Fruit fly (Drosophila melanogaster) whole organism, embryonic: ENCODE data around the gene Ns1.

Source experiments
- ATbp ChIP-seq: fragments of 200-800 bp; sonication (Bioruptor generic); optimal IDR thresholded peaks from 2 replicates; lab custom pipeline; 2017; ENCODE audit warnings: missing biosample characterization, mild to moderate bottlenecking, missing genetic modification characterization, missing genetic modification reagents
- Abd-B ChIP-seq: fragments of 200-800 bp; sonication (Bioruptor generic); optimal IDR thresholded peaks from 2 replicates; lab custom pipeline; 2018; ENCODE audit warnings: missing biosample characterization, mild to moderate bottlenecking, missing genetic modification characterization, moderate library complexity
- CG12391 ChIP-seq: fragments of 200-800 bp; sonication (Bioruptor generic); optimal IDR thresholded peaks from 3 replicates; lab custom pipeline; 2018; ENCODE audit warnings: missing biosample characterization, mild to moderate bottlenecking, missing genetic modification characterization, moderate library complexity
- CG13287 ChIP-seq: fragments of 200-800 bp; sonication (Bioruptor generic); IDR thresholded peaks from 2 replicates; pipeline ENCODE4 v1.3.6; 2022; ENCODE audit warnings: missing biosample characterization, missing genetic modification characterization; ENCODE audit not compliant: partially characterized antibody
- CG13775 ChIP-seq: fragments of 200-800 bp; sonication (Bioruptor generic); optimal IDR thresholded peaks from 3 replicates; lab custom pipeline; 2017; ENCODE audit warnings: missing biosample characterization, mild to moderate bottlenecking, missing genetic modification characterization
- CG1832 ChIP-seq: fragments of 200-800 bp; sonication (Bioruptor generic); optimal IDR thresholded peaks from 2 replicates; lab custom pipeline; 2017; ENCODE audit warnings: missing biosample characterization, mild to moderate bottlenecking, missing genetic modification characterization, inconsistent platforms
- CG18764 ChIP-seq: fragments of 200-800 bp; sonication (Bioruptor generic); optimal IDR thresholded peaks from 3 replicates; lab custom pipeline; 2016; ENCODE audit warnings: missing biosample characterization, missing genetic modification characterization
- CG2199 ChIP-seq: fragments of 200-800 bp; sonication (Bioruptor generic); IDR thresholded peaks from 3 replicates; pipeline ENCODE4 v1.3.6; 2022; ENCODE audit warnings: missing biosample characterization, missing genetic modification characterization
- CG34422 ChIP-seq: fragments of 200-800 bp; sonication (Bioruptor generic); IDR thresholded peaks from 3 replicates; pipeline ENCODE4 v1.3.6; 2022; ENCODE audit warnings: missing biosample characterization, missing genetic modification characterization
- CG3726 ChIP-seq: fragments of 200-800 bp; sonication (Bioruptor generic); IDR thresholded peaks from 3 replicates; pipeline ENCODE4, ENCODE4 v1.3.6; 2022; ENCODE audit warnings: missing biosample characterization, missing genetic modification characterization
- CG3838 ChIP-seq: fragments of 200-800 bp; sonication (Bioruptor generic); optimal IDR thresholded peaks from 3 replicates; lab custom pipeline; 2016; ENCODE audit warnings: missing biosample characterization, missing genetic modification characterization
- CG4282 ChIP-seq: fragments of 200-800 bp; sonication (Bioruptor generic); optimal IDR thresholded peaks from 2 replicates; lab custom pipeline; 2016; ENCODE audit warnings: missing biosample characterization, missing genetic modification characterization
- CG7928 ChIP-seq: fragments of 200-800 bp; sonication (Bioruptor generic); optimal IDR thresholded peaks from 2 replicates; lab custom pipeline; 2017; ENCODE audit warnings: missing biosample characterization, mild to moderate bottlenecking, missing genetic modification characterization
- CG7963 ChIP-seq: fragments of 200-800 bp; sonication (Bioruptor generic); IDR thresholded peaks from 3 replicates; pipeline ENCODE4 v1.3.6; 2022; ENCODE audit warnings: missing biosample characterization, missing genetic modification characterization; ENCODE audit not compliant: partially characterized antibody
- CG8924 ChIP-seq: fragments of 200-800 bp; optimal IDR thresholded peaks from 3 replicates; lab custom pipeline; 2019; ENCODE audit warnings: missing biosample characterization, mild to moderate bottlenecking, missing genetic modification characterization, moderate library complexity
- CG9215 ChIP-seq: fragments of 200-800 bp; sonication (Bioruptor generic); IDR thresholded peaks from 2 replicates; pipeline ENCODE4 v1.3.6; 2022; ENCODE audit warnings: missing biosample characterization, missing genetic modification characterization
- CG9609 ChIP-seq: fragments of 200-800 bp; sonication (Bioruptor generic); optimal IDR thresholded peaks from 3 replicates; lab custom pipeline; 2016; ENCODE audit warnings: missing biosample characterization, missing genetic modification characterization
- CTCF ChIP-seq: fragments of 200-800 bp; sonication (Bioruptor generic); optimal IDR thresholded peaks from 2 replicates; lab custom pipeline; 2017; ENCODE audit warnings: missing biosample characterization, mild to moderate bottlenecking, missing genetic modification characterization, moderate library complexity
- Dbx ChIP-seq: fragments of 200-800 bp; sonication (Bioruptor generic); IDR thresholded peaks from 3 replicates; pipeline ENCODE4 v1.3.6; 2022; ENCODE audit warnings: missing biosample characterization, missing genetic modification characterization
- E2f2 ChIP-seq: fragments of 200-800 bp; sonication (Bioruptor generic); IDR thresholded peaks from 2 replicates; pipeline ENCODE4 v1.3.6; 2022; ENCODE audit warnings: missing biosample characterization, missing genetic modification characterization
- Fer1 ChIP-seq: fragments of 200-800 bp; sonication (Bioruptor generic); optimal IDR thresholded peaks from 2 replicates; lab custom pipeline; 2017; ENCODE audit warnings: missing biosample characterization, mild to moderate bottlenecking, missing genetic modification characterization
- Fer3 ChIP-seq: fragments of 200-800 bp; sonication (Bioruptor generic); optimal IDR thresholded peaks from 2 replicates; lab custom pipeline; 2018; ENCODE audit warnings: missing biosample characterization, mild to moderate bottlenecking, missing genetic modification characterization, moderate library complexity
- H2.0 ChIP-seq: fragments of 200-800 bp; sonication (Bioruptor generic); IDR thresholded peaks from 2 replicates; pipeline ENCODE4 v1.3.6; 2022; ENCODE audit warnings: missing biosample characterization, missing genetic modification characterization
- Hr3 ChIP-seq: fragments of 200-800 bp; sonication (Bioruptor generic); optimal IDR thresholded peaks from 3 replicates; lab custom pipeline; 2016; ENCODE audit warnings: missing biosample characterization, missing genetic modification characterization
- Lpt ChIP-seq: fragments of >200 bp; optimal IDR thresholded peaks from 2 replicates; lab custom pipeline; 2018; ENCODE audit warnings: missing biosample characterization, missing genetic modification characterization
- MBD-R2 ChIP-seq: fragments of 200-800 bp; sonication (Bioruptor generic); IDR thresholded peaks from 2 replicates; pipeline ENCODE4 v1.3.6; 2022; ENCODE audit warnings: missing biosample characterization, missing genetic modification characterization
- MESR4 ChIP-seq: fragments of 200-800 bp; sonication (Bioruptor generic); optimal IDR thresholded peaks from 2 replicates; lab custom pipeline; 2018; ENCODE audit warnings: missing biosample characterization, mild to moderate bottlenecking, missing genetic modification characterization, moderate library complexity
- Nf-YB ChIP-seq: fragments of 200-800 bp; sonication (Bioruptor generic); optimal IDR thresholded peaks from 3 replicates; lab custom pipeline; 2019; ENCODE audit warnings: missing biosample characterization, mild to moderate bottlenecking, missing genetic modification characterization, moderate library complexity
- Rfx ChIP-seq: fragments of 200-800 bp; sonication (Bioruptor generic); IDR thresholded peaks from 2 replicates; pipeline ENCODE4 v1.3.6; 2022; ENCODE audit warnings: missing biosample characterization, missing genetic modification characterization
- Spps ChIP-seq: fragments of 200-800 bp; sonication (Bioruptor generic); optimal IDR thresholded peaks from 2 replicates; lab custom pipeline; 2018; ENCODE audit warnings: missing biosample characterization, mild to moderate bottlenecking, missing genetic modification characterization
- bbx ChIP-seq: fragments of 200-800 bp; sonication (Bioruptor generic); IDR thresholded peaks from 2 replicates; pipeline ENCODE4 v1.3.6; 2022; ENCODE audit warnings: missing biosample characterization, missing genetic modification characterization; ENCODE audit not compliant: partially characterized antibody
- da ChIP-seq: fragments of 200-800 bp; sonication (Bioruptor generic); optimal IDR thresholded peaks from 2 replicates; lab custom pipeline; 2016; ENCODE audit warnings: missing biosample characterization, missing genetic modification characterization
- dpn ChIP-seq, 2 experiments: fragments of 200-800 bp; sonication (Bioruptor generic); optimal IDR thresholded peaks; 3 replicates each; lab custom pipeline; 2016; ENCODE audit warnings: missing biosample characterization in 2 of 2, missing genetic modification characterization in 2 of 2
- eve ChIP-seq, 2 experiments: fragments of >200 bp; optimal IDR thresholded peaks; 2 replicates each; lab custom pipeline; 2017; ENCODE audit warnings: missing biosample characterization in 2 of 2, missing genetic modification characterization in 2 of 2
- gcm ChIP-seq: fragments of 200-800 bp; sonication (Bioruptor generic); optimal IDR thresholded peaks from 2 replicates; lab custom pipeline; 2019; ENCODE audit warnings: missing biosample characterization, mild to moderate bottlenecking, missing genetic modification characterization, moderate library complexity
- gem ChIP-seq: fragments of 200-800 bp; sonication (Bioruptor generic); optimal IDR thresholded peaks from 2 replicates; lab custom pipeline; 2019; ENCODE audit warnings: missing biosample characterization, mild to moderate bottlenecking, missing genetic modification characterization, moderate library complexity
- h ChIP-seq: fragments of >200 bp; optimal IDR thresholded peaks from 2 replicates; lab custom pipeline; 2017
- hth ChIP-seq: fragments of >200 bp; optimal IDR thresholded peaks from 2 replicates; lab custom pipeline; 2017; ENCODE audit warnings: inconsistent platforms
- inv ChIP-seq: fragments of 200-800 bp; sonication (Bioruptor generic); IDR thresholded peaks from 2 replicates; pipeline ENCODE4 v1.3.6; 2022; ENCODE audit warnings: missing biosample characterization, missing genetic modification characterization; ENCODE audit not compliant: partially characterized antibody
- kni ChIP-seq: fragments of 200-800 bp; sonication (Bioruptor generic); optimal IDR thresholded peaks from 3 replicates; lab custom pipeline; 2017; ENCODE audit warnings: mild to moderate bottlenecking, missing biosample characterization, missing genetic modification reagents, missing genetic modification characterization
- knrl ChIP-seq: fragments of 200-800 bp; sonication (Bioruptor generic); IDR thresholded peaks from 3 replicates; pipeline ENCODE4 v1.3.6; 2022; ENCODE audit warnings: missing biosample characterization, missing genetic modification characterization; ENCODE audit not compliant: partially characterized antibody
- lilli ChIP-seq: fragments of 200-800 bp; sonication (Bioruptor generic); optimal IDR thresholded peaks from 3 replicates; lab custom pipeline; 2016; ENCODE audit warnings: missing biosample characterization, missing genetic modification characterization
- mld ChIP-seq: fragments of 200-800 bp; sonication (Bioruptor generic); IDR thresholded peaks from 3 replicates; pipeline ENCODE4 v1.3.6; 2022; ENCODE audit warnings: missing biosample characterization, missing genetic modification characterization; ENCODE audit not compliant: partially characterized antibody
- odd ChIP-seq: fragments of 200-800 bp; sonication (Bioruptor generic); optimal IDR thresholded peaks from 2 replicates; lab custom pipeline; 2017; ENCODE audit warnings: missing biosample characterization, mild to moderate bottlenecking, missing genetic modification characterization
- peb ChIP-seq: fragments of 200-800 bp; sonication (Bioruptor generic); IDR thresholded peaks from 2 replicates; pipeline ENCODE4 v1.3.6; 2022; ENCODE audit warnings: missing biosample characterization, missing genetic modification characterization
- pita ChIP-seq: fragments of 200-800 bp; sonication (Bioruptor generic); optimal IDR thresholded peaks from 2 replicates; lab custom pipeline; 2017; ENCODE audit warnings: missing biosample characterization, mild to moderate bottlenecking, missing genetic modification characterization
- run ChIP-seq: fragments of 200-800 bp; sonication (Bioruptor generic); optimal IDR thresholded peaks from 3 replicates; lab custom pipeline; 2018; ENCODE audit warnings: missing biosample characterization, mild to moderate bottlenecking, missing genetic modification characterization
- shn ChIP-seq: fragments of 200-800 bp; sonication (Bioruptor generic); optimal IDR thresholded peaks from 3 replicates; lab custom pipeline; 2016; ENCODE audit warnings: missing biosample characterization, missing genetic modification characterization
- slou ChIP-seq: fragments of 200-800 bp; sonication (Bioruptor generic); optimal IDR thresholded peaks from 3 replicates; lab custom pipeline; 2016; ENCODE audit warnings: missing biosample characterization, missing genetic modification characterization
- vvl ChIP-seq: fragments of 200-800 bp; sonication (Bioruptor generic); IDR thresholded peaks from 2 replicates; pipeline ENCODE4 v1.3.6; 2022; ENCODE audit warnings: missing biosample characterization, missing genetic modification characterization

Gene Ns1

dm6 chr3R:17042838-17043569 is 29.5 kb downstream of the Ns1 start, which contains the start of the genes bdwf and Patr-1 (continued):
- TF ChIP-seq slou (GFP tag; lab: Kevin White, UChicago), result peak; percentile 16
- TF ChIP-seq pita, result no peak
- TF ChIP-seq h, result no peak
- no peak for TF ChIP-seq CG9215 (GFP tag; lab: Robert Waterston, UW)
- peak; percentile 42 for TF ChIP-seq CG13775 (GFP tag; lab: Kevin White, UChicago)
- TF ChIP-seq Abd-B (GFP tag; lab: Kevin White, UChicago), result no peak
- no peak for TF ChIP-seq run
- TF ChIP-seq kni (GFP tag; lab: Kevin White, UChicago), result peak; percentile 67
- no peak for TF ChIP-seq da (GFP tag; lab: Kevin White, UChicago)
- TF ChIP-seq gcm (GFP tag; lab: Kevin White, UChicago), result peak; percentile 4
- TF ChIP-seq CG9609, result no peak
- no peak for TF ChIP-seq Lpt
- peak; percentile 89 for TF ChIP-seq CG13287
- no peak for TF ChIP-seq CG34422 (GFP tag; lab: Robert Waterston, UW)
- peak; percentile 87 for TF ChIP-seq CG7963 (GFP tag; lab: Robert Waterston, UW)
- TF ChIP-seq CG2199 (GFP tag; lab: Robert Waterston, UW), result no peak
- TF ChIP-seq Nf-YB, result no peak
- TF ChIP-seq CG3838 (GFP tag; lab: Kevin White, UChicago), result no peak
- no peak for TF ChIP-seq ATbp (GFP tag; lab: Kevin White, UChicago)
- TF ChIP-seq eve (GFP tag; optimal IDR thresholded peaks at IDR 0.05; lab: Kevin White, UChicago), result no peak
- TF ChIP-seq Spps (tag; lab: Kevin White, UChicago), result no peak
- TF ChIP-seq shn (GFP tag; lab: Kevin White, UChicago), result no peak
- no peak for TF ChIP-seq CG3726 (GFP tag; lab: Robert Waterston, UW)
- TF ChIP-seq vvl, result no peak
- TF ChIP-seq CG8924 (tag; lab: Kevin White, UChicago), result peak; percentile 36
- peak; percentile 24 for TF ChIP-seq CTCF (GFP tag; lab: Kevin White, UChicago)
- no peak for TF ChIP-seq odd (GFP tag; lab: Kevin White, UChicago)
- TF ChIP-seq Fer1 (GFP tag; lab: Kevin White, UChicago), result no peak
- TF ChIP-seq gem (tag; lab: Kevin White, UChicago), result no peak
- TF ChIP-seq CG18764 (GFP tag; lab: Kevin White, UChicago), result peak; percentile 30
- TF ChIP-seq CG4282 (GFP tag; lab: Kevin White, UChicago), result no peak
- peak; percentile 62 for TF ChIP-seq MESR4 (GFP tag; lab: Kevin White, UChicago)

DNA sequence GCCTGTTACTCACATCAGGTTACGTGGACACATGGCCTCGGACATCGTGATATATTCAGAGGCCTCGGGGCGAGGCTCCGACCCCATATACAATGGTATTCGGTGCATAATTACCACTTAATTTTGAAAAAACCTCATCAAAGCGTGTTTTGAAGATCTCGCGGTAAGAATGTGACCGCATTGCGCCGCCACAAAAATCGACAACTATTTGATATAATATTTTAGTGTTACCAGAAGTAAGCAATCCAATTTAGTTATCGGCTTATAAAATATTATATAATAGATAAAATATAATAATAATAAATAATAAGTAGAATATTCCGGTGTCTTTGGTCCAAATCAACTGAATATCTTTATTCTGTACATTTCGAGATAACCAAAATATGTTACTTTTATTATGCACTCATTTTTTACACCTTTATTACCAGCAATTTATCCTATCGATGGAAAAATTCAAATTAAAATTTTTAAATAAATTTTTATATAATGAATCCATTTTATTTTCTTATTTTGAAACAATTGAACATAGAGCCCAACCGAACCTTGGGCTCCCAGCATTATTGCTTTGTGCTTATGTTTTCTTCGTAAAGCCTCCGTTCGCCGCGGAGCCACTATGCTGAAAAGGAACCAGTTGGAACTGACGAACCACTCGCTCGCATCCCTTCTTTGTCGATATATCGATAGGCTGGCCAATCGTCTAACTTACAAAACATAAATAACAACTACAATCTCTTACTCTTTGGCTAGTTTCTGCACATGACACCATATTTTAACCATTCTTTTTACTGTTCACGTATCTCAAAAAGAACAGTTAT is 32.3 kb downstream of the Ns1 start, which contains the start of the genes CG18213 and Trm7-32:
TSS of gene CG18213 (minus strand) at position 211 of the 815 bp plus-strand sequence.
TSS of gene Trm7-32 (plus strand) at position 690 of the 815 bp plus-strand sequence.
- TF ChIP-seq mld (GFP tag; lab: Robert Waterston, UW), result peak; percentile 80
- TF ChIP-seq bbx (GFP tag; lab: Robert Waterston, UW), result peak; percentile 89
- peak; percentile 80 for TF ChIP-seq E2f2
- no peak for TF ChIP-seq H2.0 (GFP tag; lab: Robert Waterston, UW)
- TF ChIP-seq dpn (GFP tag; optimal IDR thresholded peaks at IDR 0.05; lab: Kevin White, UChicago), result peak in 1 of 2 experiments; percentile 34
- peak; percentile 79 for TF ChIP-seq inv (GFP tag; lab: Robert Waterston, UW)
- peak; percentile 88 for TF ChIP-seq CG7928 (GFP tag; lab: Kevin White, UChicago)
- peak; percentile 84 for TF ChIP-seq knrl (GFP tag; lab: Robert Waterston, UW)
- TF ChIP-seq Rfx (GFP tag; lab: Robert Waterston, UW), result no peak; the same call in 1 of the 2 replicates
- TF ChIP-seq CG12391 (tag; lab: Kevin White, UChicago), result peak; percentile 49
- TF ChIP-seq Hr3, result no peak
- TF ChIP-seq Dbx (GFP tag; lab: Robert Waterston, UW), result no peak; the same call in 2 of the 3 replicates
- TF ChIP-seq lilli (GFP tag; lab: Kevin White, UChicago), result peak; percentile 32
- peak; percentile 72 for TF ChIP-seq MBD-R2 (GFP tag; lab: Robert Waterston, UW)
- TF ChIP-seq Fer3 (tag; lab: Kevin White, UChicago), result no peak
- no peak for TF ChIP-seq CG1832
- no peak for TF ChIP-seq hth (lab: Kevin White, UChicago)
- no peak for TF ChIP-seq peb (GFP tag; lab: Robert Waterston, UW)
